Fruit fly (Drosophila melanogaster) whole organism, prepupa: ENCODE results near the gene CG14506.
A peak's percentile ranks its signal among the peaks of the same experiment; 100 is the strongest.

Experiments used
- Blimp-1 ChIP-seq: fragments of 200-800 bp; sonication (Bioruptor generic); optimal IDR thresholded peaks from 3 replicates; lab custom pipeline; 2017; ENCODE audit warnings: missing biosample characterization, missing genetic modification characterization, mild to moderate bottlenecking, moderate library complexity, missing genetic modification reagents
- CG15336 ChIP-seq: fragments of 200-800 bp; sonication (Bioruptor generic); IDR thresholded peaks from 2 replicates; pipeline ENCODE4 v1.3.6; 2022; ENCODE audit warnings: missing biosample characterization, missing genetic modification characterization
- CG16779 ChIP-seq: fragments of 200-800 bp; sonication (Bioruptor generic); optimal IDR thresholded peaks from 3 replicates; lab custom pipeline; 2017; ENCODE audit warnings: missing biosample characterization, mild to moderate bottlenecking, missing genetic modification characterization
- CG3032 ChIP-seq: fragments of 200-800 bp; optimal IDR thresholded peaks from 2 replicates; lab custom pipeline; 2019; ENCODE audit warnings: missing biosample characterization, mild to moderate bottlenecking, missing genetic modification characterization, moderate library complexity
- CG34406 ChIP-seq: fragments of 200-800 bp; sonication (Bioruptor generic); optimal IDR thresholded peaks from 3 replicates; lab custom pipeline; 2016; ENCODE audit warnings: missing biosample characterization, missing genetic modification characterization
- CG4318 ChIP-seq: fragments of 200-800 bp; sonication (Bioruptor generic); optimal IDR thresholded peaks from 3 replicates; lab custom pipeline; 2017; ENCODE audit warnings: missing biosample characterization, mild to moderate bottlenecking, missing genetic modification characterization
- CG6163 ChIP-seq: fragments of 200-800 bp; sonication (Bioruptor generic); IDR thresholded peaks from 3 replicates; pipeline ENCODE4 v1.3.6; 2022; ENCODE audit warnings: missing biosample characterization, missing genetic modification characterization
- CG6276 ChIP-seq: fragments of 200-800 bp; sonication (Bioruptor generic); optimal IDR thresholded peaks from 2 replicates; lab custom pipeline; 2017; ENCODE audit warnings: missing biosample characterization, mild to moderate bottlenecking, missing genetic modification characterization
- CG6808 ChIP-seq: fragments of 200-800 bp; sonication (Bioruptor generic); optimal IDR thresholded peaks from 3 replicates; lab custom pipeline; 2017; ENCODE audit warnings: missing biosample characterization, missing genetic modification characterization, mild to moderate bottlenecking, moderate library complexity, missing genetic modification reagents
- OdsH ChIP-seq: fragments of 200-800 bp; sonication (Bioruptor generic); optimal IDR thresholded peaks from 3 replicates; lab custom pipeline; 2016; ENCODE audit warnings: missing biosample characterization, missing genetic modification characterization
- acj6 ChIP-seq: fragments of 200-800 bp; sonication (Bioruptor generic); optimal IDR thresholded peaks from 3 replicates; lab custom pipeline; 2016; ENCODE audit warnings: missing biosample characterization, missing genetic modification characterization
- dac ChIP-seq: fragments of 200-800 bp; sonication (Bioruptor generic); optimal IDR thresholded peaks from 2 replicates; lab custom pipeline; 2017; ENCODE audit warnings: missing biosample characterization, mild to moderate bottlenecking, missing genetic modification characterization

dm6 chr3R:29254383-29254782 is 42.6 kb downstream of the CG14506 start:
- TF ChIP-seq acj6 (GFP tag; lab: Kevin White, UChicago) = peak; percentile 18
- TF ChIP-seq CG3032 (tag; lab: Kevin White, UChicago) = peak; percentile 81
- TF ChIP-seq CG15336 = peak; percentile 16; the same call in 1 of the 2 replicates
- peak; percentile 72 for TF ChIP-seq CG34406 (GFP tag; lab: Kevin White, UChicago)
- TF ChIP-seq Blimp-1 = peak; percentile 97
- peak; percentile 46 for TF ChIP-seq OdsH (GFP tag; lab: Kevin White, UChicago)
- TF ChIP-seq CG6808 (GFP tag; lab: Kevin White, UChicago) = peak; percentile 96
- TF ChIP-seq CG16779 (tag; lab: Kevin White, UChicago) = peak; percentile 85
- peak; percentile 88 for TF ChIP-seq CG6163 (GFP tag; lab: Robert Waterston, UW)
- peak; percentile 38 for TF ChIP-seq CG6276 (GFP tag; lab: Kevin White, UChicago)
- no peak for TF ChIP-seq CG4318 (GFP tag; lab: Kevin White, UChicago)
- TF ChIP-seq dac = no peak
